Worm (Caenorhabditis elegans) whole organism, young adult: ENCODE data around the gene F14D7.18.
"Not testable (repeated sequence)": the region's sequence is repeated elsewhere in the genome, so short reads cannot be mapped to it uniquely, and the experiment has no call there.

Experiments
- B0035.1 ChIP-seq: sonication (generic microtip); optimal IDR thresholded peaks from 2 replicates; lab custom pipeline; 2016; ENCODE audit warnings: missing genetic modification characterization, mild to moderate bottlenecking, missing compliant biosample characterization, missing genotype, missing genetic modification reagents
- B0336.3 ChIP-seq: fragments of 200-800 bp; sonication (Bioruptor generic); IDR thresholded peaks from 2 replicates; pipeline ENCODE4 v1.3.6; 2022; ENCODE audit warnings: missing genetic modification characterization, missing compliant biosample characterization
- C17E4.6 ChIP-seq: fragments of 200-800 bp; sonication (Bioruptor generic); IDR thresholded peaks from 2 replicates; pipeline ENCODE4 v1.3.6; 2022; ENCODE audit warnings: missing genetic modification reagents, missing genetic modification characterization, missing compliant biosample characterization
- F52B5.7 ChIP-seq: sonication (generic microtip); optimal IDR thresholded peaks from 2 replicates; lab custom pipeline; 2016; ENCODE audit warnings: mild to moderate bottlenecking, missing genetic modification characterization, missing compliant biosample characterization
- F55B11.4 ChIP-seq: sonication (generic microtip); optimal IDR thresholded peaks from 2 replicates; lab custom pipeline; 2016; ENCODE audit warnings: missing compliant biosample characterization, missing genetic modification characterization, borderline replicate concordance; ENCODE audit not compliant: insufficient read depth
- F57A8.1 ChIP-seq: fragments of 200-800 bp; sonication (Bioruptor generic); optimal IDR thresholded peaks from 2 replicates; lab custom pipeline; 2018; ENCODE audit warnings: mild to moderate bottlenecking, missing genetic modification characterization, moderate library complexity, missing compliant biosample characterization
- K11D2.4 ChIP-seq: fragments of 200-800 bp; sonication (Bioruptor generic); IDR thresholded peaks from 2 replicates; pipeline ENCODE4 v1.3.6; 2022; ENCODE audit warnings: missing genetic modification reagents, missing genetic modification characterization, missing compliant biosample characterization
- Y53F4B.3 ChIP-seq: fragments of 200-800 bp; sonication (Bioruptor generic); IDR thresholded peaks from 2 replicates; pipeline ENCODE4 v1.3.6; 2022; ENCODE audit warnings: missing genetic modification reagents, missing genetic modification characterization, missing compliant biosample characterization
- Y67H2A.10 ChIP-seq: fragments of 200-800 bp; sonication (Bioruptor generic); conservative IDR thresholded peaks from 2 replicates; pipeline ENCODE4 v1.3.6; 2022; ENCODE audit warnings: missing genetic modification reagents, missing genetic modification characterization, missing compliant biosample characterization
- Y79H2A.3 ChIP-seq: fragments of 200-800 bp; sonication (Bioruptor generic); conservative IDR thresholded peaks from 2 replicates; pipeline ENCODE4 v1.3.6; 2022; ENCODE audit warnings: missing genetic modification reagents, missing genetic modification characterization, missing compliant biosample characterization
- ZK185.1 ChIP-seq: sonication (generic microtip); optimal IDR thresholded peaks from 2 replicates; lab custom pipeline; 2016; ENCODE audit warnings: mild to moderate bottlenecking, missing genetic modification characterization, missing compliant biosample characterization; ENCODE audit not compliant: poor library complexity, severe bottlenecking
- ama-1 ChIP-seq, 3 experiments: fragments of 150-350 bp in 1 of 3; sonication (generic microtip) in 2 of 3; optimal IDR thresholded peaks; 2 replicates each; lab custom pipeline; 2014 to 2018; ENCODE audit warnings: missing biosample characterization in 2 of 3, missing genetic modification characterization in 2 of 3, missing genetic modification reagents in 2 of 3
- atf-7 ChIP-seq: sonication (generic microtip); optimal IDR thresholded peaks from 2 replicates; lab custom pipeline; 2017; ENCODE audit warnings: mild to moderate bottlenecking, missing genetic modification characterization, missing compliant biosample characterization
- bed-2 ChIP-seq: fragments of 200-800 bp; sonication (Bioruptor generic); IDR thresholded peaks from 2 replicates; pipeline ENCODE4 v1.3.6; 2022; ENCODE audit warnings: missing genetic modification reagents, missing genetic modification characterization, missing compliant biosample characterization
- ceh-40 ChIP-seq: fragments of 200-800 bp; sonication (Bioruptor generic); IDR thresholded peaks from 2 replicates; pipeline ENCODE4 v1.3.6; 2022; ENCODE audit warnings: missing genetic modification characterization, missing compliant biosample characterization
- die-1 ChIP-seq: sonication (generic microtip); optimal IDR thresholded peaks from 2 replicates; lab custom pipeline; 2016; ENCODE audit warnings: missing genotype, mild to moderate bottlenecking, missing genetic modification characterization, missing compliant biosample characterization
- dox-1 ChIP-seq: fragments of 200-800 bp; sonication (Bioruptor generic); IDR thresholded peaks from 2 replicates; pipeline ENCODE4 v1.3.6; 2022; ENCODE audit warnings: missing genetic modification reagents, missing genetic modification characterization, missing compliant biosample characterization
- dpff-1 ChIP-seq: sonication (generic microtip); optimal IDR thresholded peaks from 2 replicates; lab custom pipeline; 2017; ENCODE audit warnings: mild to moderate bottlenecking, missing genetic modification characterization, missing compliant biosample characterization
- dpl-1 ChIP-seq: fragments of 150-350 bp; optimal IDR thresholded peaks from 2 replicates; lab custom pipeline; 2014; ENCODE audit warnings: missing biosample characterization, missing genetic modification reagents, missing genetic modification characterization
- egl-44 ChIP-seq: fragments of 200-800 bp; sonication (Bioruptor generic); IDR thresholded peaks from 2 replicates; pipeline ENCODE4 v1.3.6; 2022; ENCODE audit warnings: missing genetic modification reagents, missing genetic modification characterization, missing compliant biosample characterization
- gei-17 ChIP-seq: fragments of 200-800 bp; sonication (Bioruptor generic); optimal IDR thresholded peaks from 2 replicates; lab custom pipeline; 2018; ENCODE audit warnings: mild to moderate bottlenecking, missing genetic modification characterization, missing compliant biosample characterization
- him-1 ChIP-seq: sonication (generic microtip); optimal IDR thresholded peaks from 2 replicates; lab custom pipeline; 2016; ENCODE audit warnings: missing genotype, missing genetic modification reagents, missing genetic modification characterization, missing compliant biosample characterization
- hmg-20 ChIP-seq: fragments of 200-800 bp; sonication (Bioruptor generic); IDR thresholded peaks from 2 replicates; pipeline ENCODE4 v1.3.6; 2022; ENCODE audit warnings: missing genetic modification reagents, missing genetic modification characterization, missing compliant biosample characterization
- hrde-1 ChIP-seq: sonication (generic microtip); optimal IDR thresholded peaks from 2 replicates; lab custom pipeline; 2016; ENCODE audit warnings: missing genetic modification characterization, mild to moderate bottlenecking, missing compliant biosample characterization, moderate library complexity, missing genotype, missing genetic modification reagents, borderline replicate concordance
- hsf-1 ChIP-seq: fragments of 200-800 bp; sonication (Bioruptor generic); IDR thresholded peaks from 2 replicates; pipeline ENCODE4 v1.3.6; 2022; ENCODE audit warnings: missing genetic modification reagents, missing genetic modification characterization, missing compliant biosample characterization
- let-607 ChIP-seq, 2 experiments: fragments of 200-800 bp in 1 of 2; sonication (Bioruptor generic) in 1 of 2; sonication (generic microtip) in 1 of 2; optimal IDR thresholded peaks; 2 replicates each; lab custom pipeline; 2016 to 2018; ENCODE audit warnings: mild to moderate bottlenecking in 2 of 2, missing compliant biosample characterization in 2 of 2, missing genetic modification characterization in 2 of 2, moderate library complexity in 2 of 2, missing genotype in 1 of 2
- lin-26 ChIP-seq: fragments of 200-800 bp; sonication (Bioruptor generic); IDR thresholded peaks from 2 replicates; pipeline ENCODE4 v1.3.6; 2022; ENCODE audit warnings: missing genetic modification reagents, missing genetic modification characterization, missing compliant biosample characterization
- lin-40 ChIP-seq: sonication (generic microtip); optimal IDR thresholded peaks from 2 replicates; lab custom pipeline; 2016; ENCODE audit warnings: missing genetic modification characterization, mild to moderate bottlenecking, missing compliant biosample characterization, missing genotype, missing genetic modification reagents
- lin-54 ChIP-seq: fragments of 200-800 bp; sonication (Bioruptor generic); optimal IDR thresholded peaks from 2 replicates; lab custom pipeline; 2018; ENCODE audit warnings: mild to moderate bottlenecking, missing genetic modification characterization, missing compliant biosample characterization
- mel-28 ChIP-seq: sonication (generic microtip); optimal IDR thresholded peaks from 2 replicates; lab custom pipeline; 2016; ENCODE audit warnings: borderline replicate concordance, mild to moderate bottlenecking, missing genetic modification characterization, missing compliant biosample characterization
- nfya-1 ChIP-seq: sonication (generic microtip); optimal IDR thresholded peaks from 2 replicates; lab custom pipeline; 2017; ENCODE audit warnings: antibody characterized with exemption, missing compliant biosample characterization, missing genetic modification characterization, borderline replicate concordance; ENCODE audit not compliant: insufficient read depth
- nfya-2 ChIP-seq: fragments of 200-800 bp; sonication (Bioruptor generic); IDR thresholded peaks from 2 replicates; pipeline ENCODE4 v1.3.6; 2022; ENCODE audit warnings: missing genetic modification reagents, missing genetic modification characterization, missing compliant biosample characterization
- nhr-179 ChIP-seq: sonication (generic microtip); optimal IDR thresholded peaks from 2 replicates; lab custom pipeline; 2016; ENCODE audit warnings: mild to moderate bottlenecking, missing genetic modification characterization, missing compliant biosample characterization
- nhr-80 ChIP-seq: sonication (generic microtip); optimal IDR thresholded peaks from 2 replicates; lab custom pipeline; 2016; ENCODE audit warnings: missing genetic modification characterization, missing compliant biosample characterization
- rpc-1 ChIP-seq, 2 experiments: fragments of 150-350 bp in 1 of 2; sonication (generic microtip) in 1 of 2; optimal IDR thresholded peaks; 2 replicates each; lab custom pipeline; 2014 to 2018; ENCODE audit warnings: missing biosample characterization in 1 of 2, missing genetic modification characterization in 1 of 2, missing genetic modification reagents in 1 of 2, missing genotype in 1 of 2
- ztf-18 ChIP-seq: sonication (generic microtip); optimal IDR thresholded peaks from 2 replicates; lab custom pipeline; 2016; ENCODE audit warnings: missing genotype, mild to moderate bottlenecking, missing genetic modification characterization, missing compliant biosample characterization
- ztf-22 ChIP-seq: fragments of 200-800 bp; sonication (Bioruptor generic); optimal IDR thresholded peaks from 2 replicates; lab custom pipeline; 2018; ENCODE audit warnings: mild to moderate bottlenecking, missing genetic modification characterization, moderate library complexity, missing compliant biosample characterization
- ztf-28 ChIP-seq: fragments of 200-800 bp; sonication (Bioruptor generic); IDR thresholded peaks from 2 replicates; pipeline ENCODE4 v1.3.6; 2022; ENCODE audit warnings: missing genetic modification reagents, missing genetic modification characterization, missing compliant biosample characterization

Gene F14D7.18

DNA sequence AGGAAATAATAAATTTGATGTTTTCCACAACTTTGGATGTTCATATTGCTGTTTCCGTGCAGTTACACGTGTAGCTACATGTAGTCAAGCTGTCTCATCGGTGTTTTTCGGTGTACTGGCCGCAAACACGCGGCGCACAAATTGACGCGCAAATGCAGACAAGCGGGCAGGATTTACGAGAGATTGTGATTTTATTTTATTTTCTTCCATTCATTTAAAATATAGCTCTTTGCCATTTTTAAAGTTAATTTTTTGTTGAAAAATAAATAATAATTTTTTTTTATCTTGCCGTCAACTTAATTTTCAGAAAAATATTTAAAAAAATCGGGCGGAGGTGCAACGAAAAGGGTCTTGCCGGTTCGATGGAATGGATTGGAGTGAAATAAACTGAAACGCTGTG, 16.3 kb downstream of the F14D7.18 start, which contains the start of gene F40G12.7:
TSS of gene F40G12.7 (plus strand) at position 301 of the 400 bp plus-strand sequence.
- TF ChIP-seq ama-1 (optimal IDR thresholded peaks at IDR 0.05; lab: Kevin White, UChicago); ama-1 (GFP tag; optimal IDR thresholded peaks at IDR 0.05; lab: Kevin White, UChicago); C17E4.6 (GFP tag; lab: Robert Waterston, UW); K11D2.4 (GFP tag; lab: Robert Waterston, UW): not testable (repeated sequence)

DNA sequence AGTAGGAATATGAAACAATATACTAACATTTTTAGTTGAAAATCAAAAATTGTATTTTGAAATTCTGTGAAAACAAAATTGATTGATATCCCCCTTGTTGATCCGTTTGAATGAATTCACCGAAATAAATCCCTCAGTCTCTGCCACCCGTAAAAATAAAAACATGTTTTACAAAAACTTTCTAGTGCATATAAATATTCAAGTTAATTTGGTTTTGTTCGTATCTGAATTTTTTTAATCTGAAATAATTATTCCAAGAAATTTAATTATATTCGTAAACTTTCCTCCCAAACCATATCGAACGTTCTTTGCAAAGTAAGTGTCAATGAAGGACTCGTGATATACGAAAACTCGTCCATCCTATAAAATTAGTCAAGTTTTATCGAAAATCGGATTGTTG, 17.5 kb downstream of the F14D7.18 start, which contains the start of gene F40G12.6:
TSS of gene F40G12.6 (minus strand) at position 101 of the 400 bp plus-strand sequence.
- TF ChIP-seq dpl-1 (GFP tag; lab: Kevin White, UChicago) (no peak), hsf-1 (GFP tag; lab: Robert Waterston, UW) (no peak), egl-44 (GFP tag; lab: Robert Waterston, UW) (no peak), nhr-179 (tag; lab: Kevin White, UChicago) (no peak), gei-17 (no peak), nfya-2 (GFP tag; lab: Robert Waterston, UW) (no peak), ztf-18 (tag; lab: Kevin White, UChicago) (no peak), nhr-80 (tag; lab: Kevin White, UChicago) (no peak), hrde-1 (tag; lab: Kevin White, UChicago) (no peak), him-1 (tag; lab: Kevin White, UChicago) (no peak), bed-2 (GFP tag; lab: Robert Waterston, UW) (no peak), B0336.3 (GFP tag; lab: Robert Waterston, UW) (no peak), F55B11.4 (tag; lab: Kevin White, UChicago) (no peak), F57A8.1 (GFP tag; lab: Kevin White, UChicago) (no peak), let-607 (tag; optimal IDR thresholded peaks at IDR 0.05; lab: Kevin White, UChicago) (no peak), ztf-22 (GFP tag; lab: Kevin White, UChicago) (no peak), B0035.1 (tag; lab: Kevin White, UChicago) (no peak)

DNA sequence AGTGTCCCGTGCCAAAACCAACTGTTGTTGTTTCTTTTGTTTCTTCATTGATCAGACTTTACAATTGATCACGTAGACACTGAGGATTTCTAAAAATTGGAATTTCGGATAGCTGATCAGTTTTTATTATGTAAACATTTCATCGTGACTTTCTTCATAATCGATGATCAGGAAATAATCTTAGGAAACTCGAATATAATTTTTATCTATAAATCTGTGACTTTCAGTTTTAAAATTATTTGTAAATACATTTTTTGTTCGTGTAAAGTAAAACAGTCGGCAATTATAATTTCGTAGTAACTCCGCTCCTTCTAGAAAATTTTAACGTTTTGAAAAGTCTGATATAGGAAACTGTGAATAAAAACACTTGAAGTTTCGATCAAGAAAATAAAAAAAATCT, 19.8 kb downstream of the F14D7.18 start, which contains the start of gene F40G12.5:
TSS of gene F40G12.5 (minus strand) at position 101 of the 400 bp plus-strand sequence.
- TF ChIP-seq ceh-40 (GFP tag; lab: Robert Waterston, UW) (no peak), die-1 (no peak), lin-54 (GFP tag; lab: Kevin White, UChicago) (no peak), him-1 (tag; lab: Kevin White, UChicago) (no peak), K11D2.4 (GFP tag; lab: Robert Waterston, UW) (no peak), Y53F4B.3 (GFP tag; lab: Robert Waterston, UW) (no peak), lin-26 (GFP tag; lab: Robert Waterston, UW) (no peak), lin-40 (tag; lab: Kevin White, UChicago) (no peak), Y79H2A.3 (no peak), dpff-1 (no peak), ZK185.1 (tag; lab: Kevin White, UChicago) (no peak), ztf-22 (GFP tag; lab: Kevin White, UChicago) (no peak), rpc-1 (optimal IDR thresholded peaks at IDR 0.05; lab: Kevin White, UChicago) (no peak), rpc-1 (tag; optimal IDR thresholded peaks at IDR 0.05; lab: Kevin White, UChicago) (no peak)

DNA sequence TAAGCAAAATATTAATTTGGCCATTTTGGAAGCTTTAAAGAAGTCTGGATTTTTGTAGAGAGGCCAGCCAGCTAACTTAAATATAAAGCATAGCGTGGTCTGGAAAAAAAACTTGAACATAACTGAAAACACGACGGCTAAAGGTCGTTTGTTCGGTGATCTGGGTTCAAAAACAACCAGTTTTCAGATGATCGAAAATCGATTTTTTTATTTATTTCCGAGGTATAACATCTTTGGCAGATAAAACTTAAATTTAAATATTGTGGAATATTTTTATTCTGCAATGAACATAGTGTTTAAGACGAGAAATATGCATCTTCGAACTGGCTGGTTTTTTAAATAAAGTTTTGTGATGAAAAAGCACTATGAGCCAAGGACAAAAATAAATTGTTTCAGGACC, 21.9 kb downstream of the F14D7.18 start, which contains the start of gene F40G12.4:
TSS of gene F40G12.4 (minus strand) at position 101 of the 400 bp plus-strand sequence.
- TF ChIP-seq mel-28 (tag; lab: Kevin White, UChicago) (no peak), dox-1 (GFP tag; lab: Robert Waterston, UW) (no peak), F52B5.7 (tag; lab: Kevin White, UChicago) (no peak), nfya-1 (tag; lab: Kevin White, UChicago) (no peak), Y67H2A.10 (no peak), atf-7 (tag; lab: Kevin White, UChicago) (no peak), Y53F4B.3 (GFP tag; lab: Robert Waterston, UW) (no peak), rpc-1 (optimal IDR thresholded peaks at IDR 0.05; lab: Kevin White, UChicago) (no peak), rpc-1 (tag; optimal IDR thresholded peaks at IDR 0.05; lab: Kevin White, UChicago) (no peak), hmg-20 (GFP tag; lab: Robert Waterston, UW) (no peak), ztf-28 (GFP tag; lab: Robert Waterston, UW) (no peak)
